Worm (Caenorhabditis elegans) whole organism, dauer: ENCODE results near the gene srbc-7.
"Not testable (repeated sequence)": the region's sequence is repeated elsewhere in the genome, so short reads cannot be mapped to it uniquely, and the experiment has no call there.

Experiments
- unc-62 ChIP-seq: sonication (generic microtip); optimal IDR thresholded peaks from 2 replicates; lab custom pipeline; 2017; ENCODE audit warnings: missing biosample characterization, missing genetic modification reagents, missing genetic modification characterization

The srbc-7 gene

DNA sequence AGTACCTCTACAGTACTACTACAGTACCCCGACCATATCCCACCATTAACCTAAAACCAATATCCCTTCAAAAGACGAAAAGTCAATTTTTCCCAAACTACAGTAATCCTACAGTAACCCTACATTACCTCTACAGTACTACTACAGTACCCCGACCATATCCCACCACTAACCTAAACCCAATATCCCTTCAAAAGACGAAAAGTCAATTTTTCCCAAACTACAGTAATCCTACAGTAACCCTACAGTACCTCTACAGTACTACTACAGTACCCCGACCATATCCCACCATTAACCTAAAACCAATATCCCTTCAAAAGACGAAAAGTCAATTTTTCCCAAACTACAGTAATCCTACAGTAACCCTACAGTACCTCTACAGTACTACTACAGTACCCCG lies 43.1 kb downstream of the srbc-7 start, which contains the start of gene nhr-141:
nhr-141 (plus strand) TSS at position 331 of the 400 bp plus-strand sequence.
- TF ChIP-seq unc-62 (GFP tag; lab: Kevin White, UChicago): not testable (repeated sequence)

- no peak for TF ChIP-seq unc-62 (GFP tag; lab: Kevin White, UChicago)
Observed at ce11 chrV:7439807-7440206, 47.6 kb downstream of the srbc-7 start, which contains the start of gene try-13. try-13 (plus strand) TSS chrV:7440107.

- no peak for TF ChIP-seq unc-62 (GFP tag; lab: Kevin White, UChicago)
Observed at ce11 chrV:7437985-7438384, 49.4 kb downstream of the srbc-7 start, which contains the start of gene F25E5.16. F25E5.16 (plus strand) TSS chrV:7438285.

- TF ChIP-seq unc-62 (GFP tag; lab: Kevin White, UChicago): no peak
Observed at ce11 chrV:7437538-7437937, 49.9 kb downstream of the srbc-7 start, which contains the start of gene F25E5.9. F25E5.9 (minus strand) TSS chrV:7437919.

ce11 chrV:7436911-7437310 lies 50.5 kb downstream of the srbc-7 start:
- TF ChIP-seq unc-62 (GFP tag; lab: Kevin White, UChicago): no peak

DNA sequence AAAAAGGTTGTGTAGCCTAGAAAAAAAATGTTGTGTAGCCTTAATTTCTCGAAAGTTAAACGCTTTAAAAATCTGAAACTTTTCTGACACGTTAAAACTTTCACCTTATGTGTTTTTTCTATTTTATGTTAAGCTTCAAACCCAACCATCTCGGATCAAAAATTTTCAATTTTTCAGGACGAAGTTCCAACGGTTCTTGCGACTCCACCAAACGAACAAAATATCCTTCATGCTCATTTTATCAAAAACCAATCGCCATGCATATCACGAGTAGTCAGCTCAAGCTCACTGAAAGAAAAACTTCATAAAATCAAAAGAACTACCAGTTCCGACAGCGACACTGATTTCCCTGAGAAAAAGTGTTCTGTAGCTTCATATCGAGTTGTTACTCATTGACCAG lies 50.9 kb downstream of the srbc-7 start:
- no peak for TF ChIP-seq unc-62 (GFP tag; lab: Kevin White, UChicago)
